Worm (Caenorhabditis elegans) whole organism, L4 larva: Measurements from ENCODE around the gene F44D12.19.

ENCODE experiments used
- F10B5.3 ChIP-seq: sonication (generic microtip); optimal IDR thresholded peaks from 2 replicates; lab custom pipeline; 2016; ENCODE audit warnings: mild to moderate bottlenecking, missing genetic modification characterization, missing compliant biosample characterization
- T20F7.1 ChIP-seq: fragments of 200-800 bp; sonication (Bioruptor generic); optimal IDR thresholded peaks from 2 replicates; lab custom pipeline; 2018; ENCODE audit warnings: mild to moderate bottlenecking, missing genetic modification characterization, missing compliant biosample characterization
- T26A8.4 ChIP-seq: fragments of 200-800 bp; sonication (Bioruptor generic); IDR thresholded peaks from 2 replicates; pipeline ENCODE4 v1.3.6; 2022; ENCODE audit warnings: missing genetic modification characterization, missing compliant biosample characterization
- Y48G9A.11 ChIP-seq: fragments of 200-800 bp; sonication (Bioruptor generic); IDR thresholded peaks from 2 replicates; pipeline ENCODE4 v1.3.6; 2022; ENCODE audit warnings: missing genetic modification reagents, missing genetic modification characterization, missing compliant biosample characterization
- Y5F2A.4 ChIP-seq: fragments of 200-800 bp; sonication (Bioruptor generic); optimal IDR thresholded peaks from 2 replicates; lab custom pipeline; 2018; ENCODE audit warnings: mild to moderate bottlenecking, missing genetic modification characterization, missing compliant biosample characterization
- Y75B8A.6 ChIP-seq: fragments of 200-800 bp; sonication (Bioruptor generic); IDR thresholded peaks from 2 replicates; pipeline ENCODE4 v1.3.6; 2022; ENCODE audit warnings: missing genetic modification reagents, missing genetic modification characterization, missing compliant biosample characterization
- ZK546.5 ChIP-seq, 2 experiments: sonication (generic microtip); optimal IDR thresholded peaks; 2 replicates each; lab custom pipeline; 2017; ENCODE audit warnings: missing biosample characterization in 2 of 2, missing genetic modification characterization in 2 of 2
- aha-1 ChIP-seq: fragments of 150-350 bp; peaks from one replicate; lab custom pipeline; 2014; ENCODE audit warnings: missing biosample characterization, missing genetic modification characterization
- ama-1 ChIP-seq: fragments of 150-350 bp; optimal IDR thresholded peaks from 2 replicates; lab custom pipeline; 2014; ENCODE audit warnings: inconsistent platforms, mixed read lengths
- arid-1 ChIP-seq: fragments of 200-800 bp; sonication (Bioruptor generic); conservative IDR thresholded peaks from 2 replicates; pipeline ENCODE4 v1.3.6; 2022; ENCODE audit warnings: missing genetic modification reagents, missing genetic modification characterization, missing compliant biosample characterization
- ceh-62 ChIP-seq: sonication (generic microtip); optimal IDR thresholded peaks from 2 replicates; lab custom pipeline; 2017; ENCODE audit warnings: missing biosample characterization, missing genetic modification characterization
- cey-2 ChIP-seq: sonication (generic microtip); optimal IDR thresholded peaks from 3 replicates; lab custom pipeline; 2017; ENCODE audit warnings: missing genetic modification characterization, mild to moderate bottlenecking, missing compliant biosample characterization, antibody characterized with exemption, borderline replicate concordance; ENCODE audit not compliant: insufficient read depth
- daf-16 ChIP-seq, 3 experiments: sonication (generic microtip); optimal IDR thresholded peaks; 2 replicates each; lab custom pipeline; 2016 to 2017; ENCODE audit warnings: missing genetic modification characterization in 3 of 3, missing genetic modification reagents in 3 of 3, mild to moderate bottlenecking in 2 of 3, missing compliant biosample characterization in 2 of 3, missing biosample characterization in 1 of 3, moderate library complexity in 1 of 3
- dve-1 ChIP-seq: sonication (generic microtip); optimal IDR thresholded peaks from 2 replicates; lab custom pipeline; 2017; ENCODE audit warnings: antibody characterized with exemption, mild to moderate bottlenecking, missing genetic modification characterization, missing compliant biosample characterization; ENCODE audit not compliant: insufficient read depth
- egl-27 ChIP-seq: sonication (generic microtip); optimal IDR thresholded peaks from 3 replicates; lab custom pipeline; 2017; ENCODE audit warnings: missing biosample characterization, missing genetic modification reagents, missing genetic modification characterization
- fos-1 ChIP-seq: fragments of 150-350 bp; optimal IDR thresholded peaks from 2 replicates; lab custom pipeline; 2014; ENCODE audit warnings: missing biosample characterization, missing genetic modification characterization
- hif-1 ChIP-seq, 2 experiments: sonication (generic microtip); optimal IDR thresholded peaks; 2 replicates each; lab custom pipeline; 2016 to 2017; ENCODE audit warnings: missing compliant biosample characterization in 2 of 2, missing genetic modification characterization in 2 of 2, missing genetic modification reagents in 2 of 2, missing genotype in 2 of 2, mild to moderate bottlenecking in 1 of 2
- lim-7 ChIP-seq: fragments of 200-800 bp; sonication (Bioruptor generic); IDR thresholded peaks from 2 replicates; pipeline ENCODE4 v1.3.6; 2022; ENCODE audit warnings: missing genetic modification characterization, missing compliant biosample characterization
- lin-29 ChIP-seq: fragments of 200-800 bp; sonication (Bioruptor generic); IDR thresholded peaks from 2 replicates; pipeline ENCODE4 v1.3.6; 2022; ENCODE audit warnings: missing genetic modification reagents, missing genetic modification characterization, missing compliant biosample characterization
- lin-38 ChIP-seq: fragments of 200-800 bp; sonication (Bioruptor generic); IDR thresholded peaks from 2 replicates; pipeline ENCODE4 v1.3.6; 2022; ENCODE audit warnings: missing genetic modification reagents, missing genetic modification characterization, missing compliant biosample characterization
- lsy-2 ChIP-seq, 2 experiments: fragments of 150-350 bp in 1 of 2; sonication (generic microtip) in 1 of 2; optimal IDR thresholded peaks; 2 replicates each; lab custom pipeline; 2014 to 2017; ENCODE audit warnings: missing biosample characterization in 2 of 2, missing genetic modification characterization in 2 of 2
- nhr-102 ChIP-seq: sonication (generic microtip); optimal IDR thresholded peaks from 2 replicates; lab custom pipeline; 2016; ENCODE audit warnings: mild to moderate bottlenecking, missing genetic modification characterization, moderate library complexity, missing compliant biosample characterization
- nhr-11 ChIP-seq: fragments of 150-350 bp; optimal IDR thresholded peaks from 2 replicates; lab custom pipeline; 2014; ENCODE audit warnings: missing biosample characterization, missing genetic modification characterization
- nhr-42 ChIP-seq: fragments of 200-800 bp; sonication (Bioruptor generic); IDR thresholded peaks from 2 replicates; pipeline ENCODE4 v1.3.6; 2022; ENCODE audit warnings: missing genetic modification characterization, missing compliant biosample characterization
- php-3 ChIP-seq: fragments of 200-800 bp; sonication (Bioruptor generic); IDR thresholded peaks from 2 replicates; pipeline ENCODE4 v1.3.6; 2022; ENCODE audit warnings: missing genetic modification reagents, missing genetic modification characterization, missing compliant biosample characterization
- sdz-12 ChIP-seq: fragments of 200-800 bp; sonication (Bioruptor generic); optimal IDR thresholded peaks from 2 replicates; lab custom pipeline; 2018; ENCODE audit warnings: mild to moderate bottlenecking, missing genetic modification characterization, missing compliant biosample characterization
- set-16 ChIP-seq: fragments of 200-800 bp; sonication (Bioruptor generic); IDR thresholded peaks from 2 replicates; pipeline ENCODE4 v1.3.6; 2022; ENCODE audit warnings: missing genetic modification reagents, missing genetic modification characterization, missing compliant biosample characterization
- snpc-4 ChIP-seq: fragments of 150-350 bp; optimal IDR thresholded peaks from 2 replicates; lab custom pipeline; 2014; ENCODE audit warnings: missing biosample characterization, missing genetic modification characterization
- tag-97 ChIP-seq: fragments of 200-800 bp; sonication (Bioruptor generic); IDR thresholded peaks from 2 replicates; pipeline ENCODE4 v1.3.6; 2022; ENCODE audit warnings: missing genetic modification characterization, missing compliant biosample characterization
- unc-39 ChIP-seq: sonication (generic microtip); optimal IDR thresholded peaks from 2 replicates; lab custom pipeline; 2017; ENCODE audit warnings: missing biosample characterization, missing genetic modification characterization
- unc-62 ChIP-seq, 3 experiments: fragments of 150-350 bp in 1 of 3; sonication (generic microtip); optimal IDR thresholded peaks in 2 of 3; peaks in 1 of 3; 1 replicate in 1 of 3; 2 replicates in 2 of 3; lab custom pipeline; 2014 to 2017; ENCODE audit warnings: missing biosample characterization in 3 of 3, missing genetic modification characterization in 3 of 3, missing genetic modification reagents in 3 of 3, missing genotype in 1 of 3
- zag-1 ChIP-seq: fragments of 150-350 bp; optimal IDR thresholded peaks from 2 replicates; lab custom pipeline; 2014; ENCODE audit warnings: missing biosample characterization, missing genetic modification characterization
- zip-2 ChIP-seq: fragments of 150-350 bp; optimal IDR thresholded peaks from 2 replicates; lab custom pipeline; 2014; ENCODE audit warnings: missing biosample characterization, missing genetic modification characterization

F44D12.19 gene

DNA sequence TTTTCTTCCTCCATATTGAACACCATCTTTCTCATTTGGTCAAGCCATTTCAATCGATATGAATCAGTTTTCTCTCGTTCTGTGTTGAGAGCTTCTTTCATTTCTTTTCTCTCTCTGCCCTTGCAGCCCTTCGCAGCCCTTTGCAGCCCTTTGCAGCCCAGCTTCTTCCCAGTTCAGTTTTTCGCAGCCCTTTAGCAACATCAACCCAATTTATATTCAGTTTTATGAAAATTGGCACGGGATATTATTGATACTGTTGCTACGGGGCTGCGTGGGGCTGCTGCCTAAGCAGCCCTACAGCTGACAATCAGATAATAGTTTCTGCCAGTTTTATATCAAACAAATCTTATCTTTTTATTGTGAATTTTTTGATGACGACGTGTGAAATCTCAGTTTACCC is 15.6 kb downstream of the F44D12.19 start, which contains the start of gene F44D12.10:
F44D12.10 (minus strand) TSS at position 101 of the 400 bp plus-strand sequence.
- no peak for TF ChIP-seq sdz-12

DNA sequence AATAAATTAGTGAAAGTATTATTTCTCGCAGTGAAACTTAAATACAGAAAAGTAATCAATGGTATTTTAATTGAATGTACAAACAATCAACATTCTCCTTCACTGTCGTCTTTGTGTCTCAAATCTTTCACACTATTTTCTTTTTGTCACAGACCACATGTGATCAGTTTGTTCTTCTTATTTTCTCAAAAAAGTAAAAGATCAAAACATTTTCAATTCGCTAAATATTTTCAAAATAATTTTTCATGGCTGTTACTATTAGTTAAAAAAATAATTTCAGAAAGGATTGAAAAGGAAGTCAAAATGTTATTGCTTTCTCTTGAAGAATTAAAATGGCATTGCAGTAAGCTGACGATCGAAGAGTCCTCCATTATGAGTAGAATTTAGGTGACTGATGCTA is 19.4 kb downstream of the F44D12.19 start, which contains the start of gene dhs-31:
dhs-31 (minus strand) TSS at position 101 of the 400 bp plus-strand sequence.
- TF ChIP-seq T20F7.1 (no peak), unc-39 (tag; lab: Kevin White, UChicago) (no peak), arid-1 (no peak), lim-7 (GFP tag; lab: Robert Waterston, UW) (no peak), zip-2 (tag; lab: Kevin White, UChicago) (no peak), T26A8.4 (GFP tag; lab: Robert Waterston, UW) (no peak)

DNA sequence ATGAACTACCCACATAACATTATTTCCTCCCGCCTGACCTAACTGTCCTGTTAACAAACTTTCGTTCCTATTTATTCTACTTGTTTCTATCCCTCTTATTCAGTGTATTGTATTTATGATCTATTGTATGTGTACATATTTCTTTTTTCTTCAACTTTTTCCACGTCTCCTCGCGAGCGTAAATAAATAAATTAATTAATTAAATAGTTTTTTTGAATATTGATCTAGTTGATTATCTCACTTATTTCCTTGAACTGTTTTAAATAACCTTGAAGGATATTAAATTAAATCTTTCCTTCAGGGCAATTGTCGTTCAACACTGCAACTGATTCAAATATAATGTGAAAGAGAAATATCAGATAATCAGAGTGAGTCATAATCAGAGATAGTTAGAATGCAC is 21.5 kb downstream of the F44D12.19 start, which contains the start of gene frk-1:
frk-1 (plus strand) TSS at position 301 of the 400 bp plus-strand sequence.
- TF ChIP-seq php-3 = no peak
- peak; percentile 73 for TF ChIP-seq aha-1

DNA sequence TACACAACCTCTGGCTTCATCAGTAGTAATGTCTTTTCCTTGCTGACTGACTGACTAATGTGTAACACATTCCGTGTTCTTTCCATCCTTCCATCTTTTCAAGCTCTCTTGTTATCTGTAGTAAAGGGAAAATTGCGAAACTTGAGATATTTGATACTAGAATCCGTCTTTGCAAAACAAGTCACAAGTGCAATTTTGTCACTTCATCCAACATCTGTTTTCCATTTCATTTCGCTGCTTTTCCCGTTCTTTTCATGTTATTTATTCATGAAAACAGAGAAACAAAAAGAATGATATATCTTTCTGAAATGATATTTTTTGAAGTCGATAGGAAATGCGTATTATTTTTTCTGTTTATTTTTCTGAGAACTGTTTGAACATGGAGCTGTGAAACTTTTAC is 24.6 kb downstream of the F44D12.19 start:
- TF ChIP-seq lim-7 (GFP tag; lab: Robert Waterston, UW) = no peak
- peak; percentile 23 for TF ChIP-seq nhr-11 (tag; lab: Kevin White, UChicago)
- TF ChIP-seq aha-1 = peak; percentile 14
- TF ChIP-seq daf-16 (GFP tag; optimal IDR thresholded peaks at IDR 0.05; lab: Kevin White, UChicago) = peak in 1 of 2 experiments; percentile 35
- TF ChIP-seq daf-16 (tag; optimal IDR thresholded peaks at IDR 0.05; lab: Kevin White, UChicago) = no peak
- TF ChIP-seq nhr-102 (tag; lab: Kevin White, UChicago) = no peak
- no peak for TF ChIP-seq tag-97 (GFP tag; lab: Robert Waterston, UW)
- no peak for TF ChIP-seq Y5F2A.4 (GFP tag; lab: Kevin White, UChicago)
- no peak for TF ChIP-seq dve-1 (tag; lab: Kevin White, UChicago)
- peak in 1 of 2 experiments; percentile 77 for TF ChIP-seq unc-62 (GFP tag; optimal IDR thresholded peaks at IDR 0.05 in 1 of 2; lab: Kevin White, UChicago)
- no peak for TF ChIP-seq unc-62 (tag; optimal IDR thresholded peaks at IDR 0.05; lab: Kevin White, UChicago)

DNA sequence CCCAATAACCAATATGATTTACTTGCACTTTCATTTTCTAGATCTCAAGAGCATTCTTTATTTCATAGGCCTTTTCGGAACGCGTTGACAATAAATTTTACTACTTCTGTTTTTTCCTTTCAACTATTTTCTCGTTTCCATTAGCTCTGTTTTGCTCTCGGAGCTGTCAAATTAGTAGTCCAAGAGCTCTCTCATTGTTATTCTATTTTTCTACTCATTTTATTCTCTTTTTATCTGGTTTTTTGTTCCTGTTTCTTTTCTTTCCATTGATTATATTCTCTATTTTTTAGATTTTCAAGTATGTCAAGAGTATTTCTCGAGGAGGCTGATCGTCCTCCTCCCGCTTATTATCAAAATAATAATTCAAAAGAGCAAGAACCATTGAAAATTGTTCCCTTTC is 25.7 kb downstream of the F44D12.19 start, which contains the start of gene T04B2.3:
T04B2.3 (plus strand) TSS at position 301 of the 400 bp plus-strand sequence.
- TF ChIP-seq Y48G9A.11 (GFP tag; lab: Robert Waterston, UW) (no peak), egl-27 (tag; lab: Kevin White, UChicago) (no peak), ZK546.5 (tag; optimal IDR thresholded peaks at IDR 0.05; lab: Kevin White, UChicago) (no peak)

DNA sequence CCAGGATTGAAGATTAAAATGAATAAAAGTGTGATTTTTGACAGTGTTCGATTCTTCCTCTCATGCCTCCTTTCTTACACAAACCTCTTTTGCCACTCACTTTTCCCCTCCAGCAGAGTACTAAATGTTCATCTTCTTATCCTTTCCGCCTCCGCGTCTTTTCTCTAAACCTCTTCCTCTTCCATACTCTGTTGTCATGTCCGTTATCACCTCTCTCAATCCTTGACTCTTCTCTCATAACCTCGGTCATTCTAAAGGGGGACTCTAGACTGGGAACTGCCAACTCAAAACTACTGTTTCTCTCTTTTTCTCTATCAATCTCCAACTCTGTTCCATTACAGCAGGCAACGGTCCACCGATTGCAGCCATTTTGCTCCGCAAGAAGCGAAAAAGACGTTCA is 26.9 kb downstream of the F44D12.19 start:
- TF ChIP-seq snpc-4 (tag; lab: Kevin White, UChicago) = no peak
- peak; percentile 54 for TF ChIP-seq nhr-11 (tag; lab: Kevin White, UChicago)

DNA sequence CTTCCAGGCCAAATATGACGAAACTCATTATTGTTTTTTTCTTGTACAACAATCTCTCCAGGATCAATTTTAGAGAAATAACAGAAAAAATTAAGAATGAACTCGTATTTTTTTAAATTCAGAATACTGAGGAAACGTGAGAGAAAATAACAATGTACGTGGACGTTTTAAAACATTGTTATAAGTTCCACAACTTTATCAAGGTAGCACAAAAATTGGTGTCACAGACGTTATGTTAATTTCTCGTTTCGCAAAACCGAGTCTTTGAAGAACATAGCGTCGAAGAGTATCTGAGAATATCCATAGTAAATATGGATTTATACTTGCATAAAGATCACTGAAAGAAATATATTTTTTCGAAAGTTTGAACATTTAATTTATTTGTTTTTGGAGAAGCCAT is 29.7 kb downstream of the F44D12.19 start, which contains the start of gene T04B2.8:
T04B2.8 (minus strand) TSS at position 101 of the 400 bp plus-strand sequence.
- no peak for TF ChIP-seq ama-1 (lab: Kevin White, UChicago)
- no peak for TF ChIP-seq nhr-42 (GFP tag; lab: Robert Waterston, UW)
- TF ChIP-seq set-16 (GFP tag; lab: Robert Waterston, UW) = no peak
- no peak for TF ChIP-seq lim-7 (GFP tag; lab: Robert Waterston, UW)
- TF ChIP-seq Y5F2A.4 (GFP tag; lab: Kevin White, UChicago) = no peak
- TF ChIP-seq arid-1 = no peak
- TF ChIP-seq lsy-2 (tag; optimal IDR thresholded peaks at IDR 0.05; lab: Kevin White, UChicago) = no peak

DNA sequence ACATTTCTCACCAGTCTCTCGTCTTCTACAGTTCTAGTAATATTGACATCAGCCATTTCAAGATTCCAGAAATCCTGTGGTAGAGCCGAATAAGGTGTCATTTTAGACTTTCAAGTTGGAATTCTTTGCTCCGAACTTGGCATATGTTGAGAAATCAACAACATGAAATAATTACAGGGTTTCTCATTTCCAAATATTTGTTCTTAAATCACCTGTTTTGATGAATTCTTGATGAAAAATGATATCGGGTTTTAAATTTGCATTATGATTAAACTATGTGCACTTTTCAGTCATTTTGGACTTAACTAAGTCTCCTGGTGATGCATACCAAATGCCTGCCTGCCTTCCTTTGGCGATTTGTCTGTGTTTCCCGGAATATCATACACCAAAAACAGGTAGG is 32.2 kb downstream of the F44D12.19 start, which contains the start of gene srv-12:
srv-12 (minus strand) TSS at position 101 of the 400 bp plus-strand sequence.
- TF ChIP-seq zag-1 (tag; lab: Kevin White, UChicago) = no peak
- TF ChIP-seq lin-38 (GFP tag; lab: Robert Waterston, UW) = no peak
- TF ChIP-seq ceh-62 (tag; lab: Kevin White, UChicago) = no peak
- TF ChIP-seq fos-1 = no peak
- no peak for TF ChIP-seq hif-1 (tag; optimal IDR thresholded peaks at IDR 0.05; lab: Kevin White, UChicago)
- no peak for TF ChIP-seq Y75B8A.6 (GFP tag; lab: Robert Waterston, UW)
- no peak for TF ChIP-seq lin-29 (GFP tag; lab: Robert Waterston, UW)
- TF ChIP-seq F10B5.3 (tag; lab: Kevin White, UChicago) = no peak
- no peak for TF ChIP-seq cey-2 (tag; lab: Kevin White, UChicago)
